Fruit fly (Drosophila melanogaster): ENCODE measurements around the gene dyl.

Gene dyl

dm6 chr3L:4339525-4339924, 32.0 kb upstream of the dyl start:
- TF ChIP-seq Ets21C (GFP tag; optimal IDR thresholded peaks at IDR 0.05): no peak
- TF ChIP-seq CG6163 (GFP tag; IDR thresholded peaks at IDR 0.05): no peak; the same call in 2 of the 3 replicates
- TF ChIP-seq topi (GFP tag; optimal IDR thresholded peaks at IDR 0.05): no peak
- no peak for TF ChIP-seq dac (GFP tag; optimal IDR thresholded peaks at IDR 0.05)
- TF ChIP-seq salr (GFP tag; optimal IDR thresholded peaks at IDR 0.05): no peak
- TF ChIP-seq CG6854 (GFP tag; optimal IDR thresholded peaks at IDR 0.05): no peak
- no peak for TF ChIP-seq Sox102F (GFP tag; optimal IDR thresholded peaks at IDR 0.05)
- no peak for TF ChIP-seq Ets96B (tag; optimal IDR thresholded peaks at IDR 0.05)
- no peak for TF ChIP-seq CG10669 (GFP tag; optimal IDR thresholded peaks at IDR 0.05)
- no peak for TF ChIP-seq Met (GFP tag; optimal IDR thresholded peaks at IDR 0.05)
- no peak for TF ChIP-seq Sox15 (GFP tag; optimal IDR thresholded peaks at IDR 0.05)
- no peak for TF ChIP-seq CG3032 (tag; optimal IDR thresholded peaks at IDR 0.05)
- no peak for TF ChIP-seq CG11294 (GFP tag; IDR thresholded peaks at IDR 0.05)
- peak; percentile 20 for TF ChIP-seq Hr4 (GFP tag; optimal IDR thresholded peaks at IDR 0.05)
- no peak for TF ChIP-seq Hr39 (GFP tag; optimal IDR thresholded peaks at IDR 0.05)
- 0 out of 3 replicates have a peak, but pooled peaks have one; percentile 27 for TF ChIP-seq CG8119 (GFP tag; IDR thresholded peaks at IDR 0.05)
- TF ChIP-seq Eip78C (GFP tag): peak; percentile 45
- no peak for TF ChIP-seq Eip93F (GFP tag; optimal IDR thresholded peaks at IDR 0.05)
- TF ChIP-seq esn (GFP tag; optimal IDR thresholded peaks at IDR 0.05): no peak
- no peak for TF ChIP-seq vri (GFP tag; optimal IDR thresholded peaks at IDR 0.05)
- TF ChIP-seq CG31627 (GFP tag; optimal IDR thresholded peaks at IDR 0.05): no peak
- TF ChIP-seq CG7368 (GFP tag; optimal IDR thresholded peaks at IDR 0.05): no peak
- TF ChIP-seq net (GFP tag; optimal IDR thresholded peaks at IDR 0.05): no peak
- peak; percentile 16 for TF ChIP-seq CG6276 (GFP tag; optimal IDR thresholded peaks at IDR 0.05)
- no peak for TF ChIP-seq Hr38 (GFP tag; optimal IDR thresholded peaks at IDR 0.05)
- no peak for TF ChIP-seq achi (GFP tag; optimal IDR thresholded peaks at IDR 0.05)
- no peak for TF ChIP-seq OdsH (GFP tag; optimal IDR thresholded peaks at IDR 0.05)
- TF ChIP-seq CG11902 (GFP tag; optimal IDR thresholded peaks at IDR 0.05): no peak
- TF ChIP-seq CG34406 (GFP tag; optimal IDR thresholded peaks at IDR 0.05): no peak
- no peak for TF ChIP-seq Eip75B (GFP tag; optimal IDR thresholded peaks at IDR 0.05)
- TF ChIP-seq CG8632 (GFP tag; optimal IDR thresholded peaks at IDR 0.05): no peak
- TF ChIP-seq eg (GFP tag; IDR thresholded peaks at IDR 0.05): peak; percentile 65
- no peak for TF ChIP-seq pdm3 (GFP tag; optimal IDR thresholded peaks at IDR 0.05)
- no peak for TF ChIP-seq CG32006 (GFP tag; optimal IDR thresholded peaks at IDR 0.05)
- no peak for TF ChIP-seq ss (GFP tag; optimal IDR thresholded peaks at IDR 0.05)

- TF ChIP-seq CG6276 (GFP tag; optimal IDR thresholded peaks at IDR 0.05) (peak; percentile 88), fd85E (GFP tag; optimal IDR thresholded peaks at IDR 0.05) (no peak), pdm3 (GFP tag; optimal IDR thresholded peaks at IDR 0.05) (peak; percentile 14), dac (GFP tag; optimal IDR thresholded peaks at IDR 0.05) (no peak), Met (GFP tag; optimal IDR thresholded peaks at IDR 0.05) (no peak), CG11762 (GFP tag; optimal IDR thresholded peaks at IDR 0.05; ENCODE audit: insufficient read depth) (peak; percentile 28), CG6163 (GFP tag; IDR thresholded peaks at IDR 0.05) (peak; percentile 47; the same call in 2 of the 3 replicates), CG4318 (GFP tag; optimal IDR thresholded peaks at IDR 0.05) (peak; percentile 31), Hr4 (GFP tag; optimal IDR thresholded peaks at IDR 0.05) (peak; percentile 10), CG10669 (GFP tag; optimal IDR thresholded peaks at IDR 0.05) (peak; percentile 51), CG3919 (GFP tag; optimal IDR thresholded peaks at IDR 0.05) (peak; percentile 31), Hr38 (GFP tag; optimal IDR thresholded peaks at IDR 0.05) (no peak), CG7368 (GFP tag; optimal IDR thresholded peaks at IDR 0.05) (peak; percentile 24), CG3032 (tag; optimal IDR thresholded peaks at IDR 0.05) (peak; percentile 39), Lpt (GFP tag; optimal IDR thresholded peaks at IDR 0.05) (peak; percentile 11), Gug (GFP tag; IDR thresholded peaks at IDR 0.05) (peak; percentile 34; the same call in 1 of the 2 replicates), CG32006 (GFP tag; optimal IDR thresholded peaks at IDR 0.05) (peak; percentile 64), CG9139 (GFP tag; optimal IDR thresholded peaks at IDR 0.05) (peak; percentile 46), ss (GFP tag; optimal IDR thresholded peaks at IDR 0.05) (peak in 1 of 2 experiments; percentile 10), Ets96B (tag; optimal IDR thresholded peaks at IDR 0.05) (peak; percentile 46), Smox (GFP tag; optimal IDR thresholded peaks at IDR 0.05) (no peak), CG6808 (GFP tag; optimal IDR thresholded peaks at IDR 0.05) (peak; percentile 74), CG8119 (GFP tag; IDR thresholded peaks at IDR 0.05) (peak; percentile 55; the same call in 2 of the 3 replicates), CG34406 (GFP tag; optimal IDR thresholded peaks at IDR 0.05) (no peak), CG16779 (tag; optimal IDR thresholded peaks at IDR 0.05) (peak; percentile 5), salr (GFP tag; optimal IDR thresholded peaks at IDR 0.05) (no peak), eg (GFP tag; IDR thresholded peaks at IDR 0.05) (peak; percentile 73), spab (GFP tag; optimal IDR thresholded peaks at IDR 0.05) (peak; percentile 57), Eip78C (GFP tag) (peak; percentile 67), CG15336 (GFP tag; IDR thresholded peaks at IDR 0.05) (peak; percentile 74), CG11294 (GFP tag; IDR thresholded peaks at IDR 0.05) (0 out of 2 replicates have a peak, but pooled peaks have one; percentile 26)
Observed at dm6 chr3L:4336588-4336987, 29.1 kb upstream of the dyl start.

Data from whole organism, prepupa.